Fruit fly (Drosophila melanogaster) whole organism, pupa: ENCODE measurements around the gene CG13786.

Source experiments
- CG10348 ChIP-seq: fragments of 200-800 bp; sonication (Bioruptor generic); IDR thresholded peaks from 2 replicates; pipeline ENCODE4 v1.3.6; 2022; ENCODE audit warnings: missing biosample characterization, missing genetic modification characterization
- CG17806 ChIP-seq: fragments of 200-800 bp; sonication (Bioruptor generic); optimal IDR thresholded peaks from 2 replicates; lab custom pipeline; 2018; ENCODE audit warnings: missing biosample characterization, mild to moderate bottlenecking, missing genetic modification characterization, moderate library complexity
- CG32121 ChIP-seq: fragments of 200-800 bp; sonication (Bioruptor generic); IDR thresholded peaks from 2 replicates; pipeline ENCODE4 v1.3.6; 2022; ENCODE audit warnings: missing biosample characterization, missing genetic modification characterization
- CG4496 ChIP-seq: fragments of 200-800 bp; sonication (Bioruptor generic); IDR thresholded peaks from 3 replicates; pipeline ENCODE4 v1.3.6; 2022; ENCODE audit warnings: missing biosample characterization, missing genetic modification characterization
- CG8159 ChIP-seq: fragments of 200-800 bp; sonication (Bioruptor generic); optimal IDR thresholded peaks from 3 replicates; lab custom pipeline; 2018; ENCODE audit warnings: missing biosample characterization, mild to moderate bottlenecking, missing genetic modification characterization, moderate library complexity
- CG8301 ChIP-seq: fragments of 200-800 bp; sonication (Bioruptor generic); optimal IDR thresholded peaks from 2 replicates; lab custom pipeline; 2018; ENCODE audit warnings: missing biosample characterization, mild to moderate bottlenecking, missing genetic modification characterization
- CG9948 ChIP-seq: fragments of 200-800 bp; sonication (Bioruptor generic); optimal IDR thresholded peaks from 2 replicates; lab custom pipeline; 2018; ENCODE audit warnings: missing biosample characterization, mild to moderate bottlenecking, missing genetic modification characterization, moderate library complexity
- D1 ChIP-seq: fragments of 200-800 bp; sonication (Bioruptor generic); optimal IDR thresholded peaks from 2 replicates; lab custom pipeline; 2018; ENCODE audit warnings: missing biosample characterization, mild to moderate bottlenecking, missing genetic modification characterization, moderate library complexity
- EcR ChIP-seq: fragments of 200-800 bp; sonication (Bioruptor generic); optimal IDR thresholded peaks from 3 replicates; lab custom pipeline; 2019; ENCODE audit warnings: missing biosample characterization, missing genetic modification characterization, mild to moderate bottlenecking, moderate library complexity, missing genetic modification reagents
- Ets98B ChIP-seq: fragments of 200-800 bp; sonication (Bioruptor generic); IDR thresholded peaks from 2 replicates; pipeline ENCODE4 v1.3.6; 2022; ENCODE audit warnings: missing biosample characterization, missing genetic modification characterization
- Pif1A ChIP-seq: fragments of 200-800 bp; sonication (Bioruptor generic); optimal IDR thresholded peaks from 3 replicates; lab custom pipeline; 2016; ENCODE audit warnings: missing biosample characterization, missing genetic modification characterization
- Pif1B ChIP-seq: fragments of 200-800 bp; sonication (Bioruptor generic); optimal IDR thresholded peaks from 3 replicates; lab custom pipeline; 2016; ENCODE audit warnings: missing biosample characterization, missing genetic modification characterization
- gl ChIP-seq: fragments of 200-800 bp; sonication (Bioruptor generic); optimal IDR thresholded peaks from 2 replicates; lab custom pipeline; 2018; ENCODE audit warnings: missing biosample characterization, mild to moderate bottlenecking, missing genetic modification characterization
- rn ChIP-seq: fragments of 200-800 bp; sonication (Bioruptor generic); IDR thresholded peaks from 2 replicates; pipeline ENCODE4 v1.3.6; 2022; ENCODE audit warnings: missing biosample characterization, missing genetic modification characterization

- TF ChIP-seq D1 (tag; lab: Kevin White, UChicago) (no peak), gl (tag; lab: Kevin White, UChicago) (no peak), Pif1A (no peak), CG9948 (tag; lab: Kevin White, UChicago) (no peak), CG10348 (GFP tag; lab: Robert Waterston, UW) (no peak), Pif1B (GFP tag; lab: Kevin White, UChicago) (no peak), CG8301 (tag; lab: Kevin White, UChicago) (no peak), CG32121 (GFP tag; lab: Robert Waterston, UW) (no peak), CG17806 (tag; lab: Kevin White, UChicago) (no peak), CG4496 (no peak), Ets98B (GFP tag; lab: Robert Waterston, UW) (no peak), rn (GFP tag; lab: Robert Waterston, UW) (no peak), EcR (GFP tag; lab: Kevin White, UChicago) (no peak), CG8159 (tag; lab: Kevin White, UChicago) (no peak)
Measured at dm6 chr2L:7214885-7215284, 37.9 kb downstream of the CG13786 start.
